Fruit fly (Drosophila melanogaster): ENCODE results near the gene CG14130.

The CG14130 gene

dm6 chr3L:11821723-11822445, 6.6 kb downstream of the CG14130 start, which contains the start of the genes CG11597 and CG5946 (continued):
- TF ChIP-seq az2 (GFP tag; optimal IDR thresholded peaks at IDR 0.05) (no peak), Drgx (GFP tag; IDR thresholded peaks at IDR 0.05) (no peak), CG8944 (GFP tag; optimal IDR thresholded peaks at IDR 0.05) (no peak), corto (GFP tag; optimal IDR thresholded peaks at IDR 0.05) (no peak), CG4854 (GFP tag; optimal IDR thresholded peaks at IDR 0.05) (no peak), Taf1 (GFP tag; IDR thresholded peaks at IDR 0.05) (no peak), Sox102F (GFP tag; optimal IDR thresholded peaks at IDR 0.05) (no peak), CG3065 (GFP tag; optimal IDR thresholded peaks at IDR 0.05) (no peak), sc (optimal IDR thresholded peaks at IDR 0.05) (no peak), sc (GFP tag; optimal IDR thresholded peaks at IDR 0.05) (no peak), unpg (GFP tag; optimal IDR thresholded peaks at IDR 0.05) (no peak), CG16779 (GFP tag; IDR thresholded peaks at IDR 0.05) (no peak), ttk (GFP tag; IDR thresholded peaks at IDR 0.05) (no peak; the same call in 1 of the 2 replicates), CG17385 (GFP tag; optimal IDR thresholded peaks at IDR 0.05) (no peak), tio (GFP tag; optimal IDR thresholded peaks at IDR 0.05) (no peak), Ets65A (GFP tag) (no peak), run (tag; optimal IDR thresholded peaks at IDR 0.05) (no peak), sens-2 (GFP tag; IDR thresholded peaks at IDR 0.05) (no peak), amos (GFP tag; IDR thresholded peaks at IDR 0.05; ENCODE audit: partially characterized antibody) (peak; percentile 61), p53 (GFP tag; optimal IDR thresholded peaks at IDR 0.05) (no peak), CG2116 (GFP tag; optimal IDR thresholded peaks at IDR 0.05) (peak; percentile 13), Scr (GFP tag; IDR thresholded peaks at IDR 0.05; ENCODE audit: partially characterized antibody) (no peak), tup (GFP tag; optimal IDR thresholded peaks at IDR 0.05) (no peak), sd (tag; optimal IDR thresholded peaks at IDR 0.05) (peak; percentile 4), kay (GFP tag; optimal IDR thresholded peaks at IDR 0.05) (no peak), ro (GFP tag; IDR thresholded peaks at IDR 0.05) (no peak), dm (GFP tag; optimal IDR thresholded peaks at IDR 0.05) (no peak), Stat92E (GFP tag; optimal IDR thresholded peaks at IDR 0.05) (no peak), CG17328 (GFP tag; IDR thresholded peaks at IDR 0.05) (no peak), Chrac-16 (GFP tag; optimal IDR thresholded peaks at IDR 0.05) (no peak), Six4 (GFP tag; optimal IDR thresholded peaks at IDR 0.05) (no peak), sens (GFP tag) (no peak), da (GFP tag; optimal IDR thresholded peaks at IDR 0.05) (no peak), CG15696 (tag; optimal IDR thresholded peaks at IDR 0.05) (no peak), yki (optimal IDR thresholded peaks at IDR 0.05) (peak; percentile 19), CG3407 (GFP tag; optimal IDR thresholded peaks at IDR 0.05) (no peak), chm (GFP tag; IDR thresholded peaks at IDR 0.05) (0 out of 2 replicates have a peak, but pooled peaks have one; percentile 38), Opbp (GFP tag; IDR thresholded peaks at IDR 0.05; ENCODE audit: partially characterized antibody) (peak; percentile 21; the same call in 1 of the 3 replicates), Sin3A (optimal IDR thresholded peaks at IDR 0.05) (peak; percentile 3), lbe (GFP tag; optimal IDR thresholded peaks at IDR 0.05) (peak; percentile 7), Sox100B (GFP tag; optimal IDR thresholded peaks at IDR 0.05) (no peak), CG3838 (GFP tag; optimal IDR thresholded peaks at IDR 0.05) (no peak), CG10267 (tag; optimal IDR thresholded peaks at IDR 0.05) (no peak), Awh (GFP tag; IDR thresholded peaks at IDR 0.05) (0 out of 2 replicates have a peak, but pooled peaks have one; percentile 6), org-1 (GFP tag; optimal IDR thresholded peaks at IDR 0.05) (no peak), Max (GFP tag; optimal IDR thresholded peaks at IDR 0.05) (no peak), Usf (GFP tag; optimal IDR thresholded peaks at IDR 0.05) (no peak), nerfin-1 (tag; optimal IDR thresholded peaks at IDR 0.05) (no peak), gce (GFP tag; IDR thresholded peaks at IDR 0.05) (no peak), CG2889 (GFP tag; IDR thresholded peaks at IDR 0.05) (0 out of 3 replicates have a peak, but pooled peaks have one; percentile 25), CG3847 (GFP tag; IDR thresholded peaks at IDR 0.05) (peak; percentile 49)

Measured in whole organism, embryonic.